Fruit fly (Drosophila melanogaster): Measurements from ENCODE around the gene S-Lap2.
A peak's percentile ranks its signal among the peaks of the same experiment; 100 is the strongest.

Gene S-Lap2

dm6 chr3L:8600752-8601433 lies 18.8 kb upstream of the S-Lap2 start, which contains the start of the genes Nelf-E and RpL14 (continued):
- peak; percentile 93 for TF ChIP-seq CG11085 (GFP tag; IDR thresholded peaks at IDR 0.05)
- TF ChIP-seq NFAT (GFP tag; IDR thresholded peaks at IDR 0.05), result peak; percentile 97
- 0 out of 2 replicates have a peak, but pooled peaks have one; percentile 42 for TF ChIP-seq Lim3 (GFP tag; IDR thresholded peaks at IDR 0.05)
- peak; percentile 98 for TF ChIP-seq CG33213 (GFP tag; optimal IDR thresholded peaks at IDR 0.05)
- peak; percentile 86 for TF ChIP-seq Six4 (GFP tag; optimal IDR thresholded peaks at IDR 0.05)
- TF ChIP-seq Sry-β (GFP tag; optimal IDR thresholded peaks at IDR 0.05), result peak; percentile 72
- peak; percentile 98 for TF ChIP-seq HHEX (GFP tag; optimal IDR thresholded peaks at IDR 0.05)
- peak; percentile 97 for TF ChIP-seq Side (GFP tag; optimal IDR thresholded peaks at IDR 0.05)
- peak in 1 of 2 experiments; percentile 30 for TF ChIP-seq Eip74EF (GFP tag; optimal IDR thresholded peaks at IDR 0.05)
- TF ChIP-seq Ssrp (tag; optimal IDR thresholded peaks at IDR 0.05), result peak; percentile 69
- TF ChIP-seq CG8359 (GFP tag; optimal IDR thresholded peaks at IDR 0.05; ENCODE audit: borderline replicate concordance), result peak; percentile 87
- peak; percentile 98 for TF ChIP-seq Rfx (GFP tag; IDR thresholded peaks at IDR 0.05)
- peak; percentile 91 for TF ChIP-seq CG8924 (tag; optimal IDR thresholded peaks at IDR 0.05)
- peak; percentile 94 for TF ChIP-seq zen (tag; optimal IDR thresholded peaks at IDR 0.05)
- peak; percentile 99 for TF ChIP-seq CG7271 (tag; optimal IDR thresholded peaks at IDR 0.05)
- peak; percentile 70 for TF ChIP-seq CTCF (GFP tag; optimal IDR thresholded peaks at IDR 0.05)
- TF ChIP-seq CG43689 (GFP tag; IDR thresholded peaks at IDR 0.05), result peak; percentile 87
- peak; percentile 92 for TF ChIP-seq CG12219 (GFP tag; optimal IDR thresholded peaks at IDR 0.05)
- no peak for TF ChIP-seq CG6791 (GFP tag; IDR thresholded peaks at IDR 0.05; ENCODE audit: partially characterized antibody)
- peak; percentile 92 for TF ChIP-seq dysf (GFP tag; IDR thresholded peaks at IDR 0.05)
- peak; percentile 97 for TF ChIP-seq CG1233 (GFP tag; optimal IDR thresholded peaks at IDR 0.05)
- TF ChIP-seq Opbp (GFP tag; IDR thresholded peaks at IDR 0.05; ENCODE audit: partially characterized antibody), result peak; percentile 61; the same call in 1 of the 3 replicates
- TF ChIP-seq nerfin-2 (GFP tag; IDR thresholded peaks at IDR 0.05; ENCODE audit: partially characterized antibody), result no peak
- TF ChIP-seq peb (GFP tag; IDR thresholded peaks at IDR 0.05), result peak; percentile 76; the same call in 1 of the 2 replicates
- peak; percentile 76 for TF ChIP-seq CG8765 (GFP tag; IDR thresholded peaks at IDR 0.05)
- TF ChIP-seq CG11696 (GFP tag; IDR thresholded peaks at IDR 0.05), result peak; percentile 79
- TF ChIP-seq eve (GFP tag; optimal IDR thresholded peaks at IDR 0.05), result no peak
- TF ChIP-seq repo (GFP tag; optimal IDR thresholded peaks at IDR 0.05), result peak; percentile 96
- peak; percentile 93 for TF ChIP-seq wek (GFP tag; optimal IDR thresholded peaks at IDR 0.05)
- TF ChIP-seq Hr39 (optimal IDR thresholded peaks at IDR 0.05), result no peak
- peak; percentile 93 for TF ChIP-seq Hsf (GFP tag; optimal IDR thresholded peaks at IDR 0.05)
- peak; percentile 93 for TF ChIP-seq slbo (GFP tag; IDR thresholded peaks at IDR 0.05)
- TF ChIP-seq oc (tag; optimal IDR thresholded peaks at IDR 0.05), result peak; percentile 93
- TF ChIP-seq cato (GFP tag; optimal IDR thresholded peaks at IDR 0.05; ENCODE audit: borderline replicate concordance), result peak; percentile 85
- TF ChIP-seq grau (tag; optimal IDR thresholded peaks at IDR 0.05), result peak; percentile 90
- TF ChIP-seq Lpt (GFP tag; optimal IDR thresholded peaks at IDR 0.05), result no peak
- peak; percentile 34 for TF ChIP-seq zf30C (GFP tag; optimal IDR thresholded peaks at IDR 0.05)
- TF ChIP-seq gfzf (GFP tag; optimal IDR thresholded peaks at IDR 0.05), result peak; percentile 98
- peak; percentile 86 for TF ChIP-seq Atf-2 (GFP tag; optimal IDR thresholded peaks at IDR 0.05)
- peak; percentile 91 for TF ChIP-seq CG1647 (GFP tag; optimal IDR thresholded peaks at IDR 0.05)
- peak; percentile 100 for TF ChIP-seq MESR4 (GFP tag; optimal IDR thresholded peaks at IDR 0.05)
- peak; percentile 87 for TF ChIP-seq bowl (GFP tag; IDR thresholded peaks at IDR 0.05)
- no peak for TF ChIP-seq CG10147 (GFP tag; optimal IDR thresholded peaks at IDR 0.05)
- TF ChIP-seq CG13296 (GFP tag; optimal IDR thresholded peaks at IDR 0.05), result peak; percentile 96
- TF ChIP-seq Adf1 (GFP tag; IDR thresholded peaks at IDR 0.05), result peak; percentile 83
- TF ChIP-seq ttk (GFP tag; IDR thresholded peaks at IDR 0.05), result peak; percentile 90
- peak; percentile 99 for TF ChIP-seq caup (GFP tag; optimal IDR thresholded peaks at IDR 0.05; ENCODE audit: severe bottlenecking)
- TF ChIP-seq Usf (GFP tag; optimal IDR thresholded peaks at IDR 0.05), result peak; percentile 86
- peak; percentile 90 for TF ChIP-seq en (GFP tag; optimal IDR thresholded peaks at IDR 0.05)
- TF ChIP-seq pzg (GFP tag; optimal IDR thresholded peaks at IDR 0.05), result peak; percentile 100
